Worm (Caenorhabditis elegans) whole organism, young adult: ENCODE data around the gene Y22D7AL.9.

Source experiments
- K11D2.4 ChIP-seq: fragments of 200-800 bp; sonication (Bioruptor generic); IDR thresholded peaks from 2 replicates; pipeline ENCODE4 v1.3.6; 2022; ENCODE audit warnings: missing genetic modification reagents, missing genetic modification characterization, missing compliant biosample characterization
- dpl-1 ChIP-seq: fragments of 150-350 bp; optimal IDR thresholded peaks from 2 replicates; lab custom pipeline; 2014; ENCODE audit warnings: missing biosample characterization, missing genetic modification reagents, missing genetic modification characterization
- egl-44 ChIP-seq: fragments of 200-800 bp; sonication (Bioruptor generic); IDR thresholded peaks from 2 replicates; pipeline ENCODE4 v1.3.6; 2022; ENCODE audit warnings: missing genetic modification reagents, missing genetic modification characterization, missing compliant biosample characterization
- nfya-1 ChIP-seq: sonication (generic microtip); optimal IDR thresholded peaks from 2 replicates; lab custom pipeline; 2017; ENCODE audit warnings: antibody characterized with exemption, missing compliant biosample characterization, missing genetic modification characterization, borderline replicate concordance; ENCODE audit not compliant: insufficient read depth
- pbrm-1 ChIP-seq: fragments of 200-800 bp; sonication (Bioruptor generic); IDR thresholded peaks from 2 replicates; pipeline ENCODE4 v1.3.6; 2022; ENCODE audit warnings: missing genetic modification reagents, missing genetic modification characterization, missing compliant biosample characterization
- sea-2 ChIP-seq: fragments of 200-800 bp; sonication (Bioruptor generic); IDR thresholded peaks from 2 replicates; pipeline ENCODE4 v1.3.6; 2022; ENCODE audit warnings: missing genetic modification characterization, missing compliant biosample characterization
- unc-62 ChIP-seq: fragments of 150-350 bp; optimal IDR thresholded peaks from 2 replicates; lab custom pipeline; 2014; ENCODE audit warnings: missing biosample characterization, missing genetic modification reagents, missing genetic modification characterization

DNA sequence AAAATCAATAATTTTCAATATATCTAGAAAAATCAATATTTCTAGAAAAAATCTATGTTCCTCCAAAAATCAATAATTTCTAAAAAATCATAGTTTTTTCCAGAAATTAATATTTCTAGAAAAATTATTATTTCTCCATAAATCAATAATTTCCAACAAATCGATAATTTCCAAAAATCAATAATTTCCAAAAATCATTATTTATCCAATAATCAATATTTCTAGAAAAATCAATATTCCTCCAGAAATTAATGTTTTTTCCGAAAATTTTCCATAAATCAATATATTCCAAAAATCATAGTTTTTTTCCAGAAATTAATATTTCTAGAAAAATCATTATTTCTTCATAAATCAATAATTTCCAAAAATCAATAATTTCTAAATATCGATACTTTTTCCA lies 49.2 kb upstream of the Y22D7AL.9 start:
- TF ChIP-seq unc-62 (no peak), dpl-1 (GFP tag; lab: Kevin White, UChicago) (no peak), egl-44 (GFP tag; lab: Robert Waterston, UW) (no peak), nfya-1 (tag; lab: Kevin White, UChicago) (no peak), sea-2 (no peak), K11D2.4 (GFP tag; lab: Robert Waterston, UW) (no peak), pbrm-1 (GFP tag; lab: Robert Waterston, UW) (no peak)
